Worm (Caenorhabditis elegans): ENCODE measurements around the gene ugt-40.

ce11 chrV:7123188-7123708 lies 18.5 kb downstream of the ugt-40 start, which contains the start of gene lmd-5:
- no peak for TF ChIP-seq him-1 (tag; optimal IDR thresholded peaks at IDR 0.05)
- no peak for TF ChIP-seq dao-5 (tag; optimal IDR thresholded peaks at IDR 0.05)
